Fruit fly (Drosophila melanogaster) whole organism, embryonic: ENCODE results near the gene CCDC53.

ENCODE experiments used
- Ada2b ChIP-seq: fragments of 200-800 bp; sonication (Bioruptor generic); IDR thresholded peaks from 2 replicates; pipeline ENCODE4 v1.3.6; 2022; ENCODE audit warnings: missing biosample characterization, missing genetic modification characterization
- B-H1 ChIP-seq: fragments of 200-800 bp; sonication (Bioruptor generic); IDR thresholded peaks from 3 replicates; pipeline ENCODE4 v1.3.6; 2022; ENCODE audit warnings: missing biosample characterization, missing genetic modification characterization
- Blimp-1 ChIP-seq: fragments of 200-800 bp; sonication (Bioruptor generic); optimal IDR thresholded peaks from 3 replicates; lab custom pipeline; 2018; ENCODE audit warnings: missing biosample characterization, missing genetic modification characterization, mild to moderate bottlenecking, moderate library complexity, missing genetic modification reagents
- CG10267 ChIP-seq: fragments of 200-800 bp; sonication (Bioruptor generic); optimal IDR thresholded peaks from 2 replicates; lab custom pipeline; 2018; ENCODE audit warnings: missing biosample characterization, mild to moderate bottlenecking, missing genetic modification characterization, moderate library complexity
- CG11456 ChIP-seq: fragments of 200-800 bp; sonication (Bioruptor generic); IDR thresholded peaks from 3 replicates; pipeline ENCODE4 v1.3.6; 2022; ENCODE audit warnings: missing biosample characterization, missing genetic modification characterization
- CG12155 ChIP-seq: fragments of 200-800 bp; sonication (Bioruptor generic); optimal IDR thresholded peaks from 3 replicates; lab custom pipeline; 2016; ENCODE audit warnings: missing biosample characterization, missing genetic modification characterization
- CG15073 ChIP-seq: fragments of 200-800 bp; sonication (Bioruptor generic); optimal IDR thresholded peaks from 2 replicates; lab custom pipeline; 2016; ENCODE audit warnings: missing biosample characterization, missing genetic modification characterization
- CG15269 ChIP-seq: fragments of 200-800 bp; sonication (Bioruptor generic); optimal IDR thresholded peaks from 2 replicates; lab custom pipeline; 2018; ENCODE audit warnings: missing biosample characterization, mild to moderate bottlenecking, missing genetic modification characterization, moderate library complexity
- CG15479 ChIP-seq: fragments of 200-800 bp; sonication (Bioruptor generic); optimal IDR thresholded peaks from 3 replicates; lab custom pipeline; 2019; ENCODE audit warnings: missing biosample characterization, mild to moderate bottlenecking, missing genetic modification characterization, moderate library complexity
- CG16779 ChIP-seq: fragments of 200-800 bp; sonication (Bioruptor generic); IDR thresholded peaks from 2 replicates; pipeline ENCODE4 v1.3.6; 2022; ENCODE audit warnings: missing biosample characterization, missing genetic modification characterization
- CG17186 ChIP-seq: fragments of 200-800 bp; sonication (Bioruptor generic); optimal IDR thresholded peaks from 3 replicates; lab custom pipeline; 2017; ENCODE audit warnings: missing biosample characterization, missing genetic modification reagents, missing genetic modification characterization
- CG17328 ChIP-seq: fragments of 200-800 bp; sonication (Bioruptor generic); IDR thresholded peaks from 2 replicates; pipeline ENCODE4 v1.3.6; 2022; ENCODE audit warnings: missing biosample characterization, missing genetic modification characterization
- CG17612 ChIP-seq: fragments of 200-800 bp; sonication (Bioruptor generic); IDR thresholded peaks from 2 replicates; pipeline ENCODE4 v1.3.6; 2022; ENCODE audit warnings: missing biosample characterization, missing genetic modification characterization
- CG17829 ChIP-seq: fragments of 200-800 bp; optimal IDR thresholded peaks from 2 replicates; lab custom pipeline; 2019; ENCODE audit warnings: missing biosample characterization, mild to moderate bottlenecking, missing genetic modification characterization, moderate library complexity
- CG2129 ChIP-seq: fragments of 200-800 bp; sonication (Bioruptor generic); IDR thresholded peaks from 2 replicates; pipeline ENCODE4 v1.3.6; 2022; ENCODE audit warnings: missing biosample characterization, missing genetic modification characterization; ENCODE audit not compliant: partially characterized antibody
- CG30020 ChIP-seq: fragments of 200-800 bp; optimal IDR thresholded peaks from 2 replicates; lab custom pipeline; 2019; ENCODE audit warnings: missing biosample characterization, mild to moderate bottlenecking, missing genetic modification characterization, moderate library complexity
- CG3995 ChIP-seq: fragments of 200-800 bp; sonication (Bioruptor generic); optimal IDR thresholded peaks from 3 replicates; lab custom pipeline; 2016; ENCODE audit warnings: missing biosample characterization, missing genetic modification characterization
- CG4328 ChIP-seq: fragments of 200-800 bp; sonication (Bioruptor generic); optimal IDR thresholded peaks from 3 replicates; lab custom pipeline; 2017; ENCODE audit warnings: missing biosample characterization, missing genetic modification reagents, missing genetic modification characterization
- CG4424 ChIP-seq: fragments of 200-800 bp; sonication (Bioruptor generic); optimal IDR thresholded peaks from 3 replicates; lab custom pipeline; 2016; ENCODE audit warnings: missing biosample characterization, missing genetic modification characterization
- CG4617 ChIP-seq: fragments of 200-800 bp; sonication (Bioruptor generic); optimal IDR thresholded peaks from 3 replicates; lab custom pipeline; 2016; ENCODE audit warnings: missing biosample characterization, missing genetic modification characterization, borderline replicate concordance
- CG6765 ChIP-seq: fragments of 200-800 bp; sonication (Bioruptor generic); optimal IDR thresholded peaks from 3 replicates; lab custom pipeline; 2017; ENCODE audit warnings: missing biosample characterization, mild to moderate bottlenecking, missing genetic modification characterization
- CG7987 ChIP-seq: fragments of 200-800 bp; sonication (Bioruptor generic); optimal IDR thresholded peaks from 2 replicates; lab custom pipeline; 2018; ENCODE audit warnings: missing biosample characterization, mild to moderate bottlenecking, missing genetic modification characterization, moderate library complexity
- CG8359 ChIP-seq: fragments of 200-800 bp; sonication (Bioruptor generic); optimal IDR thresholded peaks from 2 replicates; lab custom pipeline; 2017; ENCODE audit warnings: missing biosample characterization, mild to moderate bottlenecking, missing genetic modification characterization, borderline replicate concordance
- CG9437 ChIP-seq: fragments of 200-800 bp; sonication (Bioruptor generic); optimal IDR thresholded peaks from 2 replicates; lab custom pipeline; 2018; ENCODE audit warnings: missing biosample characterization, mild to moderate bottlenecking, missing genetic modification characterization
- CkIIα-i1 ChIP-seq: fragments of 200-800 bp; sonication (Bioruptor generic); IDR thresholded peaks from 2 replicates; pipeline ENCODE4 v1.3.6; 2022; ENCODE audit warnings: missing biosample characterization, missing genetic modification characterization
- Dek ChIP-seq: fragments of 200-800 bp; sonication (Bioruptor generic); optimal IDR thresholded peaks from 3 replicates; lab custom pipeline; 2019; ENCODE audit warnings: missing biosample characterization, mild to moderate bottlenecking, missing genetic modification characterization, moderate library complexity
- Dip3 ChIP-seq: fragments of 200-800 bp; sonication (Bioruptor generic); optimal IDR thresholded peaks from 3 replicates; lab custom pipeline; 2016; ENCODE audit warnings: missing biosample characterization, missing genetic modification characterization
- Gug ChIP-seq: fragments of 200-800 bp; sonication (Bioruptor generic); IDR thresholded peaks from 4 replicates; pipeline ENCODE4 v1.3.6; 2022; ENCODE audit warnings: missing biosample characterization, missing genetic modification characterization
- MESR4 ChIP-seq: fragments of 200-800 bp; sonication (Bioruptor generic); optimal IDR thresholded peaks from 2 replicates; lab custom pipeline; 2018; ENCODE audit warnings: missing biosample characterization, mild to moderate bottlenecking, missing genetic modification characterization, moderate library complexity
- Mad ChIP-seq: fragments of 200-800 bp; sonication (Bioruptor generic); optimal IDR thresholded peaks from 2 replicates; lab custom pipeline; 2016; ENCODE audit warnings: missing biosample characterization, missing genetic modification characterization
- Rfx ChIP-seq: fragments of 200-800 bp; sonication (Bioruptor generic); IDR thresholded peaks from 2 replicates; pipeline ENCODE4 v1.3.6; 2022; ENCODE audit warnings: missing biosample characterization, missing genetic modification characterization
- bsh ChIP-seq, 2 experiments: fragments of 200-800 bp; sonication (Bioruptor generic); optimal IDR thresholded peaks; 2 replicates each; lab custom pipeline; 2017 to 2018; ENCODE audit warnings: mild to moderate bottlenecking in 2 of 2, missing biosample characterization in 2 of 2, missing genetic modification characterization in 2 of 2, moderate library complexity in 1 of 2
- chm ChIP-seq: fragments of 200-800 bp; sonication (Bioruptor generic); IDR thresholded peaks from 2 replicates; pipeline ENCODE4 v1.3.6; 2022; ENCODE audit warnings: missing biosample characterization, missing genetic modification characterization
- corto ChIP-seq: fragments of 200-800 bp; sonication (Bioruptor generic); optimal IDR thresholded peaks from 2 replicates; lab custom pipeline; 2016; ENCODE audit warnings: missing biosample characterization, mild to moderate bottlenecking, missing genetic modification characterization, moderate library complexity
- crc ChIP-seq: fragments of 200-800 bp; sonication (Bioruptor generic); optimal IDR thresholded peaks from 2 replicates; lab custom pipeline; 2016; ENCODE audit warnings: missing biosample characterization, missing genetic modification characterization
- dan ChIP-seq: fragments of 200-800 bp; sonication (Bioruptor generic); IDR thresholded peaks from 2 replicates; pipeline ENCODE4 v1.3.6; 2022; ENCODE audit warnings: missing biosample characterization, missing genetic modification characterization
- dimm ChIP-seq: fragments of 200-800 bp; sonication (Bioruptor generic); IDR thresholded peaks from 2 replicates; pipeline ENCODE4 v1.3.6; 2022; ENCODE audit warnings: missing biosample characterization, missing genetic modification characterization
- dmrt11E ChIP-seq: fragments of 200-800 bp; sonication (Bioruptor generic); optimal IDR thresholded peaks from 3 replicates; lab custom pipeline; 2018; ENCODE audit warnings: missing biosample characterization, mild to moderate bottlenecking, missing genetic modification characterization, moderate library complexity
- fu2 ChIP-seq: fragments of 200-800 bp; sonication (Bioruptor generic); optimal IDR thresholded peaks from 2 replicates; lab custom pipeline; 2016; ENCODE audit warnings: missing biosample characterization, missing genetic modification characterization
- gsb ChIP-seq: fragments of 200-800 bp; sonication (Bioruptor generic); IDR thresholded peaks from 2 replicates; pipeline ENCODE4 v1.3.6; 2022; ENCODE audit warnings: missing biosample characterization, missing genetic modification characterization
- gt ChIP-seq: fragments of 200-800 bp; sonication (Bioruptor generic); IDR thresholded peaks from 2 replicates; pipeline ENCODE4 v1.3.6; 2022; ENCODE audit warnings: missing biosample characterization, missing genetic modification characterization
- hth ChIP-seq: fragments of >200 bp; optimal IDR thresholded peaks from 2 replicates; lab custom pipeline; 2017; ENCODE audit warnings: inconsistent platforms
- jumu ChIP-seq: fragments of 200-800 bp; sonication (Bioruptor generic); optimal IDR thresholded peaks from 3 replicates; lab custom pipeline; 2016; ENCODE audit warnings: missing biosample characterization, missing genetic modification characterization
- klu ChIP-seq: fragments of 200-800 bp; sonication (Bioruptor generic); IDR thresholded peaks from 2 replicates; pipeline ENCODE4 v1.3.6; 2022; ENCODE audit warnings: missing biosample characterization, missing genetic modification characterization
- mam ChIP-seq: fragments of 200-800 bp; sonication (Bioruptor generic); optimal IDR thresholded peaks from 3 replicates; lab custom pipeline; 2016; ENCODE audit warnings: missing biosample characterization, missing genetic modification characterization
- rib ChIP-seq: fragments of 200-800 bp; sonication (Bioruptor generic); IDR thresholded peaks from 2 replicates; pipeline ENCODE4 v1.3.6; 2022; ENCODE audit warnings: missing biosample characterization, missing genetic modification characterization
- sens-2 ChIP-seq: fragments of 200-800 bp; sonication (Bioruptor generic); IDR thresholded peaks from 2 replicates; pipeline ENCODE4 v1.3.6; 2022; ENCODE audit warnings: missing biosample characterization, missing genetic modification characterization
- sim ChIP-seq: fragments of 200-800 bp; sonication (Bioruptor generic); IDR thresholded peaks from 2 replicates; pipeline ENCODE4 v1.3.6; 2022; ENCODE audit warnings: missing biosample characterization, missing genetic modification characterization
- usp ChIP-seq: fragments of >200 bp; optimal IDR thresholded peaks from 2 replicates; lab custom pipeline; 2017; ENCODE audit warnings: missing biosample characterization, missing genetic modification characterization
- wek ChIP-seq: fragments of 200-800 bp; sonication (Bioruptor generic); optimal IDR thresholded peaks from 3 replicates; lab custom pipeline; 2018; ENCODE audit warnings: missing biosample characterization, mild to moderate bottlenecking, missing genetic modification characterization, moderate library complexity

CCDC53 gene

dm6 chr2L:8071112-8071976, 30.4 kb downstream of the CCDC53 start, which contains the start of gene poe (continued):
- TF ChIP-seq chm (GFP tag; lab: Robert Waterston, UW) (no peak), CG12155 (no peak), gt (GFP tag; lab: Robert Waterston, UW) (no peak), Rfx (GFP tag; lab: Robert Waterston, UW) (peak; percentile 66), corto (GFP tag; lab: Kevin White, UChicago) (no peak), Dip3 (GFP tag; lab: Kevin White, UChicago) (no peak), CG16779 (GFP tag; lab: Robert Waterston, UW) (no peak), CG17328 (GFP tag; lab: Robert Waterston, UW) (peak; percentile 69; the same call in 1 of the 2 replicates), wek (peak; percentile 88), jumu (GFP tag; lab: Kevin White, UChicago) (no peak), fu2 (no peak), Ada2b (GFP tag; lab: Robert Waterston, UW) (peak; percentile 24; the same call in 1 of the 2 replicates), CG17612 (GFP tag; lab: Robert Waterston, UW) (no peak), CG8359 (GFP tag; lab: Kevin White, UChicago) (peak; percentile 15), Mad (GFP tag; lab: Kevin White, UChicago) (no peak), CG17186 (GFP tag; lab: Kevin White, UChicago) (no peak), CG7987 (GFP tag; lab: Kevin White, UChicago) (no peak), CG2129 (GFP tag; lab: Robert Waterston, UW) (no peak), CG3995 (GFP tag; lab: Kevin White, UChicago) (peak; percentile 9), dimm (GFP tag; lab: Robert Waterston, UW) (no peak), dmrt11E (peak; percentile 44), sens-2 (no peak), CG6765 (GFP tag; lab: Kevin White, UChicago) (peak; percentile 29), gsb (GFP tag; lab: Robert Waterston, UW) (no peak), crc (GFP tag; lab: Kevin White, UChicago) (no peak), CG15479 (no peak), CG4328 (GFP tag; lab: Kevin White, UChicago) (no peak), CkIIα-i1 (GFP tag; lab: Robert Waterston, UW) (no peak), dan (GFP tag; lab: Robert Waterston, UW) (no peak), CG30020 (tag; lab: Kevin White, UChicago) (peak; percentile 31), bsh (GFP tag; optimal IDR thresholded peaks at IDR 0.05; lab: Kevin White, UChicago) (peak in 1 of 2 experiments; percentile 35), sim (no peak), klu (GFP tag; lab: Robert Waterston, UW) (no peak; the same call in 1 of the 2 replicates), mam (GFP tag; lab: Kevin White, UChicago) (no peak), CG17829 (tag; lab: Kevin White, UChicago) (peak; percentile 73), B-H1 (peak; percentile 48; the same call in 2 of the 3 replicates), rib (no peak), hth (lab: Kevin White, UChicago) (no peak), Dek (tag; lab: Kevin White, UChicago) (peak; percentile 59), CG10267 (tag; lab: Kevin White, UChicago) (peak; percentile 74), Gug (GFP tag; lab: Robert Waterston, UW) (no peak), MESR4 (GFP tag; lab: Kevin White, UChicago) (peak; percentile 80), usp (GFP tag; lab: Kevin White, UChicago) (no peak), CG11456 (GFP tag; lab: Robert Waterston, UW) (0 out of 3 replicates have a peak, but pooled peaks have one; percentile 33), CG15073 (GFP tag; lab: Kevin White, UChicago) (no peak), CG4617 (peak; percentile 57), CG4424 (GFP tag; lab: Kevin White, UChicago) (peak; percentile 44), Blimp-1 (GFP tag; lab: Kevin White, UChicago) (no peak), CG9437 (GFP tag; lab: Kevin White, UChicago) (peak; percentile 41), CG15269 (tag; lab: Kevin White, UChicago) (no peak)
